Worm (Caenorhabditis elegans): ENCODE results near the gene ZK1248.20.

ZK1248.20 gene

ce11 chrII:5846181-5846580, 29.7 kb downstream of the ZK1248.20 start:
- no peak for TF ChIP-seq T22C8.4 (GFP tag; IDR thresholded peaks at IDR 0.05)
- no peak for TF ChIP-seq ref-1 (GFP tag; conservative IDR thresholded peaks at IDR 0.05)
- TF ChIP-seq ztf-29 (GFP tag; IDR thresholded peaks at IDR 0.05), result no peak
- no peak for TF ChIP-seq ztf-23 (GFP tag; IDR thresholded peaks at IDR 0.05)
- no peak for TF ChIP-seq med-1 (GFP tag; optimal IDR thresholded peaks at IDR 0.05; ENCODE audit: insufficient read depth)
- no peak for TF ChIP-seq klf-2 (GFP tag; conservative IDR thresholded peaks at IDR 0.05)

ce11 chrII:5852007-5852406, 35.6 kb downstream of the ZK1248.20 start, which contains the start of gene H41C03.2:
H41C03.2 (minus strand) TSS chrII:5852107.
- no peak for TF ChIP-seq ref-1 (GFP tag; conservative IDR thresholded peaks at IDR 0.05)
- TF ChIP-seq T22C8.4 (GFP tag; IDR thresholded peaks at IDR 0.05), result no peak
- TF ChIP-seq flt-1 (GFP tag; IDR thresholded peaks at IDR 0.05), result no peak
- TF ChIP-seq klf-2 (GFP tag; conservative IDR thresholded peaks at IDR 0.05), result no peak
- TF ChIP-seq med-1 (GFP tag; optimal IDR thresholded peaks at IDR 0.05; ENCODE audit: insufficient read depth), result no peak
- no peak for TF ChIP-seq ztf-29 (GFP tag; IDR thresholded peaks at IDR 0.05)
- no peak for TF ChIP-seq tab-1 (GFP tag; IDR thresholded peaks at IDR 0.05)
- no peak for TF ChIP-seq ztf-23 (GFP tag; IDR thresholded peaks at IDR 0.05)
- TF ChIP-seq cog-1 (tag; optimal IDR thresholded peaks at IDR 0.05), result no peak

ce11 chrII:5853261-5853660, 36.8 kb downstream of the ZK1248.20 start:
- no peak for TF ChIP-seq ztf-29 (GFP tag; IDR thresholded peaks at IDR 0.05)
- no peak for TF ChIP-seq med-1 (GFP tag; optimal IDR thresholded peaks at IDR 0.05; ENCODE audit: insufficient read depth)
- TF ChIP-seq ztf-23 (GFP tag; IDR thresholded peaks at IDR 0.05), result no peak
- no peak for TF ChIP-seq tab-1 (GFP tag; IDR thresholded peaks at IDR 0.05)
- no peak for TF ChIP-seq ref-1 (GFP tag; conservative IDR thresholded peaks at IDR 0.05)
- no peak for TF ChIP-seq T22C8.4 (GFP tag; IDR thresholded peaks at IDR 0.05)
- no peak for TF ChIP-seq klf-2 (GFP tag; conservative IDR thresholded peaks at IDR 0.05)
- TF ChIP-seq flt-1 (GFP tag; IDR thresholded peaks at IDR 0.05), result no peak
- TF ChIP-seq cog-1 (tag; optimal IDR thresholded peaks at IDR 0.05), result no peak

ce11 chrII:5854122-5854521, 37.7 kb downstream of the ZK1248.20 start, which contains the start of gene H41C03.1:
H41C03.1 (plus strand) TSS chrII:5854422.
- TF ChIP-seq ztf-23 (GFP tag; IDR thresholded peaks at IDR 0.05) (no peak), klf-2 (GFP tag; conservative IDR thresholded peaks at IDR 0.05) (no peak), cog-1 (tag; optimal IDR thresholded peaks at IDR 0.05) (no peak)

ce11 chrII:5858322-5858721, 41.9 kb downstream of the ZK1248.20 start, which contains the start of gene F55C12.4:
F55C12.4 (minus strand) TSS chrII:5858422.
- TF ChIP-seq cog-1 (tag; optimal IDR thresholded peaks at IDR 0.05) (no peak), ztf-23 (GFP tag; IDR thresholded peaks at IDR 0.05) (no peak), T22C8.4 (GFP tag; IDR thresholded peaks at IDR 0.05) (no peak), ref-1 (GFP tag; conservative IDR thresholded peaks at IDR 0.05) (no peak), tab-1 (GFP tag; IDR thresholded peaks at IDR 0.05) (no peak), ztf-29 (GFP tag; IDR thresholded peaks at IDR 0.05) (no peak), flt-1 (GFP tag; IDR thresholded peaks at IDR 0.05) (no peak), med-1 (GFP tag; optimal IDR thresholded peaks at IDR 0.05; ENCODE audit: insufficient read depth) (no peak), klf-2 (GFP tag; conservative IDR thresholded peaks at IDR 0.05) (no peak)

ce11 chrII:5860621-5861020, 44.2 kb downstream of the ZK1248.20 start:
- no peak for TF ChIP-seq tab-1 (GFP tag; IDR thresholded peaks at IDR 0.05)
- TF ChIP-seq ztf-23 (GFP tag; IDR thresholded peaks at IDR 0.05), result no peak
- no peak for TF ChIP-seq T22C8.4 (GFP tag; IDR thresholded peaks at IDR 0.05)
- no peak for TF ChIP-seq cog-1 (tag; optimal IDR thresholded peaks at IDR 0.05)
- TF ChIP-seq ref-1 (GFP tag; conservative IDR thresholded peaks at IDR 0.05), result no peak
- TF ChIP-seq med-1 (GFP tag; optimal IDR thresholded peaks at IDR 0.05; ENCODE audit: insufficient read depth), result no peak
- no peak for TF ChIP-seq flt-1 (GFP tag; IDR thresholded peaks at IDR 0.05)
- TF ChIP-seq ztf-29 (GFP tag; IDR thresholded peaks at IDR 0.05), result no peak
- TF ChIP-seq klf-2 (GFP tag; conservative IDR thresholded peaks at IDR 0.05), result no peak

- TF ChIP-seq T22C8.4 (GFP tag; IDR thresholded peaks at IDR 0.05) (no peak), klf-2 (GFP tag; conservative IDR thresholded peaks at IDR 0.05) (no peak), flt-1 (GFP tag; IDR thresholded peaks at IDR 0.05) (no peak), ztf-29 (GFP tag; IDR thresholded peaks at IDR 0.05) (no peak), ztf-23 (GFP tag; IDR thresholded peaks at IDR 0.05) (no peak), med-1 (GFP tag; optimal IDR thresholded peaks at IDR 0.05; ENCODE audit: insufficient read depth) (no peak), ref-1 (GFP tag; conservative IDR thresholded peaks at IDR 0.05) (no peak), cog-1 (tag; optimal IDR thresholded peaks at IDR 0.05) (no peak), tab-1 (GFP tag; IDR thresholded peaks at IDR 0.05) (no peak)
Measured at ce11 chrII:5863893-5864292, 47.4 kb downstream of the ZK1248.20 start, which contains the start of gene tag-234. tag-234 (plus strand) TSS chrII:5864193.

- TF ChIP-seq ztf-23 (GFP tag; IDR thresholded peaks at IDR 0.05) (no peak), klf-2 (GFP tag; conservative IDR thresholded peaks at IDR 0.05) (no peak), flt-1 (GFP tag; IDR thresholded peaks at IDR 0.05) (no peak), ztf-29 (GFP tag; IDR thresholded peaks at IDR 0.05) (no peak), T22C8.4 (GFP tag; IDR thresholded peaks at IDR 0.05) (no peak), med-1 (GFP tag; optimal IDR thresholded peaks at IDR 0.05; ENCODE audit: insufficient read depth) (no peak), ref-1 (GFP tag; conservative IDR thresholded peaks at IDR 0.05) (no peak), tab-1 (GFP tag; IDR thresholded peaks at IDR 0.05) (no peak), cog-1 (tag; optimal IDR thresholded peaks at IDR 0.05) (no peak)
Measured at ce11 chrII:5865405-5866308, 49.2 kb downstream of the ZK1248.20 start, which contains the start of gene F55C12.19. F55C12.19 (plus strand) TSS chrII:5866139.
